Worm (Caenorhabditis elegans) whole organism, L1 larva: ENCODE results near the gene fmo-4.
A peak's percentile ranks its signal among the peaks of the same experiment; 100 is the strongest.

ENCODE experiments used
- C04F5.9 ChIP-seq: sonication (generic microtip); optimal IDR thresholded peaks from 2 replicates; lab custom pipeline; 2016; ENCODE audit warnings: missing genetic modification characterization, missing compliant biosample characterization
- C34B4.2 ChIP-seq: sonication (generic microtip); optimal IDR thresholded peaks from 2 replicates; lab custom pipeline; 2017; ENCODE audit warnings: mild to moderate bottlenecking, missing genetic modification characterization, missing compliant biosample characterization
- aly-2 ChIP-seq: fragments of 150-350 bp; optimal IDR thresholded peaks from 2 replicates; lab custom pipeline; 2014; ENCODE audit warnings: missing biosample characterization, missing genetic modification characterization
- blmp-1 ChIP-seq: fragments of 150-350 bp; optimal IDR thresholded peaks from 2 replicates; lab custom pipeline; 2014; ENCODE audit warnings: missing biosample characterization, missing genetic modification characterization
- ceh-8 ChIP-seq: fragments of 200-800 bp; sonication (Bioruptor generic); optimal IDR thresholded peaks from 2 replicates; lab custom pipeline; 2018; ENCODE audit warnings: mild to moderate bottlenecking, missing genetic modification characterization, moderate library complexity, missing compliant biosample characterization
- ceh-82 ChIP-seq, 3 experiments: fragments of 150-350 bp in 1 of 3; sonication (generic microtip) in 2 of 3; optimal IDR thresholded peaks; 2 replicates each; lab custom pipeline; 2014 to 2017; ENCODE audit warnings: missing biosample characterization in 3 of 3, missing genetic modification characterization in 3 of 3
- dpl-1 ChIP-seq, 3 experiments: fragments of 150-350 bp in 2 of 3; sonication (generic microtip) in 1 of 3; optimal IDR thresholded peaks; 2 replicates each; lab custom pipeline; 2014 to 2017; ENCODE audit warnings: missing biosample characterization in 3 of 3, missing genetic modification characterization in 3 of 3, missing genetic modification reagents in 3 of 3
- efl-1 ChIP-seq, 4 experiments: fragments of 150-350 bp; optimal IDR thresholded peaks in 3 of 4; peaks in 1 of 4; 1 replicate in 1 of 4; 2 replicates in 3 of 4; lab custom pipeline; 2014; ENCODE audit warnings: missing biosample characterization in 2 of 4, missing genetic modification characterization in 2 of 4, missing genetic modification reagents in 2 of 4
- efl-3 ChIP-seq: fragments of 200-800 bp; sonication (Bioruptor generic); optimal IDR thresholded peaks from 2 replicates; lab custom pipeline; 2018; ENCODE audit warnings: mild to moderate bottlenecking, missing genetic modification characterization, missing compliant biosample characterization
- elt-3 ChIP-seq, 6 experiments: fragments of 150-350 bp in 1 of 6; sonication (generic microtip); optimal IDR thresholded peaks; 2 replicates each; lab custom pipeline; 2017 to 2018; ENCODE audit warnings: missing biosample characterization in 6 of 6, missing genetic modification characterization in 6 of 6, inconsistent platforms in 1 of 6
- fkh-10 ChIP-seq: sonication (generic microtip); optimal IDR thresholded peaks from 2 replicates; lab custom pipeline; 2017; ENCODE audit warnings: missing biosample characterization, missing genetic modification reagents, missing genetic modification characterization
- fkh-4 ChIP-seq: sonication (generic microtip); optimal IDR thresholded peaks from 2 replicates; lab custom pipeline; 2016; ENCODE audit warnings: missing compliant biosample characterization, missing genetic modification characterization, borderline replicate concordance
- fkh-8 ChIP-seq: sonication (generic microtip); optimal IDR thresholded peaks from 2 replicates; lab custom pipeline; 2016; ENCODE audit warnings: mild to moderate bottlenecking, missing genetic modification characterization, missing compliant biosample characterization
- fos-1 ChIP-seq: fragments of 150-350 bp; optimal IDR thresholded peaks from 2 replicates; lab custom pipeline; 2014; ENCODE audit warnings: missing biosample characterization, missing genetic modification characterization
- hlh-4 ChIP-seq: sonication (generic microtip); optimal IDR thresholded peaks from 2 replicates; lab custom pipeline; 2016; ENCODE audit warnings: mild to moderate bottlenecking, missing genetic modification characterization, missing compliant biosample characterization
- irx-1 ChIP-seq: sonication (generic microtip); optimal IDR thresholded peaks from 2 replicates; lab custom pipeline; 2016; ENCODE audit warnings: missing genetic modification characterization, missing compliant biosample characterization
- isw-1 ChIP-seq: fragments of 200-800 bp; sonication (Bioruptor generic); IDR thresholded peaks from 2 replicates; pipeline ENCODE4 v1.3.6; 2022; ENCODE audit warnings: missing genetic modification characterization, missing compliant biosample characterization
- jun-1 ChIP-seq: fragments of 150-350 bp; optimal IDR thresholded peaks from 2 replicates; lab custom pipeline; 2014; ENCODE audit warnings: missing biosample characterization, missing genetic modification reagents, missing genetic modification characterization
- lin-13 ChIP-seq: fragments of 150-350 bp; optimal IDR thresholded peaks from 2 replicates; lab custom pipeline; 2014; ENCODE audit warnings: missing biosample characterization, missing genetic modification reagents, missing genetic modification characterization
- lin-35 ChIP-seq, 2 experiments: fragments of 150-350 bp; optimal IDR thresholded peaks; 2 replicates each; lab custom pipeline; 2014; ENCODE audit warnings: missing biosample characterization in 2 of 2, missing genetic modification characterization in 2 of 2, missing genetic modification reagents in 2 of 2
- mab-9 ChIP-seq: fragments of 200-800 bp; sonication (Bioruptor generic); IDR thresholded peaks from 2 replicates; pipeline ENCODE4 v1.3.6; 2022; ENCODE audit warnings: missing genetic modification reagents, missing genetic modification characterization, missing compliant biosample characterization
- mdl-1 ChIP-seq, 2 experiments: fragments of 150-350 bp; optimal IDR thresholded peaks; 2 replicates each; lab custom pipeline; 2014 to 2017; ENCODE audit warnings: missing biosample characterization in 2 of 2, missing genetic modification characterization in 2 of 2, inconsistent platforms in 1 of 2
- nhr-11 ChIP-seq: fragments of 150-350 bp; optimal IDR thresholded peaks from 2 replicates; lab custom pipeline; 2014; ENCODE audit warnings: missing biosample characterization, missing genetic modification characterization
- nhr-12 ChIP-seq: sonication (generic microtip); optimal IDR thresholded peaks from 2 replicates; lab custom pipeline; 2017; ENCODE audit warnings: missing biosample characterization, missing genetic modification characterization
- nhr-19 ChIP-seq: fragments of 200-800 bp; sonication (Bioruptor generic); conservative IDR thresholded peaks from 2 replicates; pipeline ENCODE4 v1.3.6; 2022; ENCODE audit warnings: missing genetic modification characterization, missing compliant biosample characterization
- nhr-20 ChIP-seq: sonication (generic microtip); optimal IDR thresholded peaks from 2 replicates; lab custom pipeline; 2016; ENCODE audit warnings: mild to moderate bottlenecking, missing genetic modification characterization, missing compliant biosample characterization
- nhr-237 ChIP-seq: fragments of 150-350 bp; optimal IDR thresholded peaks from 2 replicates; lab custom pipeline; 2014; ENCODE audit warnings: missing biosample characterization, missing genetic modification characterization
- nhr-28 ChIP-seq: fragments of 150-350 bp; optimal IDR thresholded peaks from 2 replicates; lab custom pipeline; 2014; ENCODE audit warnings: missing biosample characterization, missing genetic modification characterization
- nhr-71 ChIP-seq: sonication (generic microtip); optimal IDR thresholded peaks from 2 replicates; lab custom pipeline; 2016; ENCODE audit warnings: mild to moderate bottlenecking, missing genetic modification characterization, moderate library complexity, missing compliant biosample characterization
- nhr-77 ChIP-seq: fragments of 150-350 bp; optimal IDR thresholded peaks from 2 replicates; lab custom pipeline; 2014; ENCODE audit warnings: missing biosample characterization, missing genetic modification characterization
- nhr-85 ChIP-seq: sonication (generic microtip); peaks from one replicate; lab custom pipeline; 2016; ENCODE audit warnings: missing genetic modification characterization, inconsistent platforms, missing compliant biosample characterization
- nhr-90 ChIP-seq: sonication (generic microtip); optimal IDR thresholded peaks from 2 replicates; lab custom pipeline; 2016; ENCODE audit warnings: mild to moderate bottlenecking, missing genetic modification characterization, missing compliant biosample characterization; ENCODE audit not compliant: poor library complexity
- pag-3 ChIP-seq: sonication (generic microtip); optimal IDR thresholded peaks from 2 replicates; lab custom pipeline; 2017; ENCODE audit warnings: missing genetic modification characterization, mild to moderate bottlenecking, missing compliant biosample characterization, antibody characterized with exemption, borderline replicate concordance; ENCODE audit not compliant: insufficient read depth
- pqm-1 ChIP-seq: sonication (generic microtip); optimal IDR thresholded peaks from 3 replicates; lab custom pipeline; 2017; ENCODE audit warnings: missing biosample characterization, missing genetic modification characterization
- skn-1 ChIP-seq: fragments of 150-350 bp; optimal IDR thresholded peaks from 2 replicates; lab custom pipeline; 2014; ENCODE audit warnings: missing biosample characterization, missing genetic modification characterization
- snu-23 ChIP-seq: sonication (generic microtip); optimal IDR thresholded peaks from 2 replicates; lab custom pipeline; 2016; ENCODE audit warnings: missing genetic modification characterization, missing compliant biosample characterization
- sox-4 ChIP-seq: sonication (generic microtip); optimal IDR thresholded peaks from 2 replicates; lab custom pipeline; 2016; ENCODE audit warnings: missing genetic modification characterization, missing compliant biosample characterization
- swsn-7 ChIP-seq: sonication (generic microtip); optimal IDR thresholded peaks from 2 replicates; lab custom pipeline; 2016; ENCODE audit warnings: missing genetic modification characterization, missing compliant biosample characterization
- tbx-2 ChIP-seq: sonication (generic microtip); optimal IDR thresholded peaks from 2 replicates; lab custom pipeline; 2016; ENCODE audit warnings: missing genetic modification characterization, missing compliant biosample characterization
- tlp-1 ChIP-seq: fragments of 150-350 bp; optimal IDR thresholded peaks from 2 replicates; lab custom pipeline; 2014; ENCODE audit warnings: missing biosample characterization, missing genetic modification characterization
- unc-30 ChIP-seq: sonication (generic microtip); optimal IDR thresholded peaks from 2 replicates; lab custom pipeline; 2017; ENCODE audit warnings: missing biosample characterization, missing genetic modification characterization
- unc-98 ChIP-seq: fragments of 200-800 bp; sonication (Bioruptor generic); IDR thresholded peaks from 2 replicates; pipeline ENCODE4 v1.3.6; 2022; ENCODE audit warnings: missing genetic modification characterization, missing compliant biosample characterization
- vab-15 ChIP-seq: sonication (generic microtip); optimal IDR thresholded peaks from 2 replicates; lab custom pipeline; 2017; ENCODE audit warnings: missing genotype, mild to moderate bottlenecking, missing genetic modification characterization, missing compliant biosample characterization
- zag-1 ChIP-seq: fragments of 150-350 bp; optimal IDR thresholded peaks from 2 replicates; lab custom pipeline; 2014; ENCODE audit warnings: missing biosample characterization, missing genetic modification characterization
- ztf-4 ChIP-seq: fragments of 150-350 bp; optimal IDR thresholded peaks from 2 replicates; lab custom pipeline; 2014; ENCODE audit warnings: missing biosample characterization, missing genetic modification characterization

fmo-4 gene

ce11 chrV:13620676-13621075, 14.2 kb upstream of the fmo-4 start, which contains the start of gene F53F4.15:
F53F4.15 (plus strand) TSS chrV:13620976.
- TF ChIP-seq nhr-237 (tag; lab: Kevin White, UChicago) (no peak), sox-4 (tag; lab: Kevin White, UChicago) (no peak)

ce11 chrV:13619752-13620151, 13.3 kb upstream of the fmo-4 start, which contains the start of gene srd-11:
srd-11 (minus strand) TSS chrV:13619852.
- TF ChIP-seq ztf-4 (tag; lab: Kevin White, UChicago) (no peak), efl-1 (optimal IDR thresholded peaks at IDR 0.05; lab: Kevin White, UChicago) (no peak), efl-1 (GFP tag; optimal IDR thresholded peaks at IDR 0.05 in 1 of 2; lab: Kevin White, UChicago) (peak in 1 of 2 experiments; percentile 26), swsn-7 (tag; lab: Kevin White, UChicago) (no peak), ceh-8 (GFP tag; lab: Kevin White, UChicago) (no peak)

- TF ChIP-seq nhr-28 (no peak), mdl-1 (tag; optimal IDR thresholded peaks at IDR 0.05; lab: Kevin White, UChicago) (no peak), skn-1 (no peak), dpl-1 (GFP tag; optimal IDR thresholded peaks at IDR 0.05; lab: Kevin White, UChicago) (no peak), mab-9 (no peak), irx-1 (no peak), hlh-4 (tag; lab: Kevin White, UChicago) (no peak), ceh-8 (GFP tag; lab: Kevin White, UChicago) (no peak), nhr-19 (GFP tag; lab: Robert Waterston, UW) (no peak), elt-3 (tag; optimal IDR thresholded peaks at IDR 0.05; lab: Kevin White, UChicago) (no peak), tlp-1 (no peak), aly-2 (no peak), C34B4.2 (tag; lab: Kevin White, UChicago) (no peak), efl-3 (GFP tag; lab: Kevin White, UChicago) (no peak), fos-1 (tag; lab: Kevin White, UChicago) (no peak), fkh-4 (tag; lab: Kevin White, UChicago) (no peak), C04F5.9 (tag; lab: Kevin White, UChicago) (no peak), jun-1 (tag; lab: Kevin White, UChicago) (no peak), ceh-82 (tag; optimal IDR thresholded peaks at IDR 0.05; lab: Kevin White, UChicago) (no peak)
Observed at ce11 chrV:13613870-13614269, 7.4 kb upstream of the fmo-4 start, which contains the start of gene F53F4.7. F53F4.7 (minus strand) TSS chrV:13613970.

- TF ChIP-seq fkh-10 (GFP tag; lab: Kevin White, UChicago) (no peak), isw-1 (GFP tag; lab: Robert Waterston, UW) (no peak), nhr-11 (tag; lab: Kevin White, UChicago) (no peak), fkh-8 (no peak), unc-30 (tag; lab: Kevin White, UChicago) (no peak), unc-98 (no peak)
Observed at ce11 chrV:13611782-13612181, 5.3 kb upstream of the fmo-4 start, which contains the start of gene spig-9. spig-9 (minus strand) TSS chrV:13611882.

ce11 chrV:13609806-13610205, 3.3 kb upstream of the fmo-4 start:
- TF ChIP-seq pag-3: no peak
- TF ChIP-seq blmp-1 (tag; lab: Kevin White, UChicago): peak; percentile 61

ce11 chrV:13608486-13608885, 2.0 kb upstream of the fmo-4 start:
- TF ChIP-seq C34B4.2 (tag; lab: Kevin White, UChicago): no peak
- TF ChIP-seq irx-1: no peak
- peak; percentile 45 for TF ChIP-seq vab-15
- no peak for TF ChIP-seq lin-13 (GFP tag; lab: Kevin White, UChicago)
- no peak for TF ChIP-seq pqm-1 (tag; lab: Kevin White, UChicago)
- peak; percentile 44 for TF ChIP-seq nhr-71 (tag; lab: Kevin White, UChicago)
- no peak for TF ChIP-seq nhr-12 (tag; lab: Kevin White, UChicago)
- peak; percentile 92 for TF ChIP-seq nhr-85 (tag; lab: Kevin White, UChicago)
- TF ChIP-seq tbx-2 (tag; lab: Kevin White, UChicago): peak; percentile 33
- TF ChIP-seq nhr-20: peak; percentile 62
- peak; percentile 15 for TF ChIP-seq nhr-90 (tag; lab: Kevin White, UChicago)
- peak; percentile 46 for TF ChIP-seq snu-23 (GFP tag; lab: Kevin White, UChicago)
- no peak for TF ChIP-seq zag-1 (tag; lab: Kevin White, UChicago)
- peak in 1 of 2 experiments; percentile 42 for TF ChIP-seq lin-35 (GFP tag; optimal IDR thresholded peaks at IDR 0.05; lab: Kevin White, UChicago)
- peak in 2 of 6 experiments; percentile 35 to 82 for TF ChIP-seq elt-3 (tag; optimal IDR thresholded peaks at IDR 0.05; lab: Kevin White, UChicago)
- TF ChIP-seq nhr-77 (tag; lab: Kevin White, UChicago): no peak
